Worm (Caenorhabditis elegans): ENCODE measurements around the gene ZK370.6.

DNA sequence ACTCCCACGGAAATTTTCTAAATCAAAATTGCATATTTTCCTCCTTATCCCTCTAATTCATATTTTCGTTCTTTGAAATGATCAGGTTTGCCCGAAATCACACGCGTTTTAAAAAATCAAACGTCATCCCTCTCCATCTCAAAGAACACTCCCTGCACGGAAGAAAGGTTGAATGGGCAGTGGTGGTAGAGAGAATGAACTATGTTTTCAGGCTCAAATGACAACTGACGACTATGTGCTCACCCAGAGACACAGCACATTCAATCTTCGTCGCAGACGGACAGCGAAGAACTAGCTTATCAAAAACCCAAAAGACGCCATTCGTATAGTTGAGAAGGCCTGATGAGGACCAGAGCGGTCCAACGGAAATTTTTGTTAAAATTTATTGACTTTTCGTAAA, 3.9 kb downstream of the ZK370.6 start:
- TF ChIP-seq F37B4.10 (GFP tag; IDR thresholded peaks at IDR 0.05) (0 out of 2 replicates have a peak, but pooled peaks have one; percentile 46), nfya-1 (tag; optimal IDR thresholded peaks at IDR 0.05; ENCODE audit: borderline replicate concordance, insufficient read depth) (no peak), hmg-1.2 (GFP tag; IDR thresholded peaks at IDR 0.05) (no peak), let-607 (tag; optimal IDR thresholded peaks at IDR 0.05) (no peak), mel-28 (tag; optimal IDR thresholded peaks at IDR 0.05; ENCODE audit: borderline replicate concordance) (no peak), attf-5 (GFP tag; optimal IDR thresholded peaks at IDR 0.05) (no peak), unc-62 (GFP tag; optimal IDR thresholded peaks at IDR 0.05) (no peak), unc-130 (GFP tag; optimal IDR thresholded peaks at IDR 0.05) (no peak)

Measured in whole organism, young adult.